Worm (Caenorhabditis elegans): ENCODE results near the gene srd-65.

The srd-65 gene

ce11 chrIII:2258863-2259262 lies 35.0 kb upstream of the srd-65 start, which contains the start of gene fbxa-43:
fbxa-43 (minus strand) TSS chrIII:2258963.
- TF ChIP-seq ztf-11 (tag; optimal IDR thresholded peaks at IDR 0.05): no peak
- no peak for TF ChIP-seq nhr-28 (tag; optimal IDR thresholded peaks at IDR 0.05)
- TF ChIP-seq blmp-1 (tag; optimal IDR thresholded peaks at IDR 0.05): no peak
- no peak for TF ChIP-seq M03D4.4 (tag; optimal IDR thresholded peaks at IDR 0.05)
- TF ChIP-seq elt-1 (tag; optimal IDR thresholded peaks at IDR 0.05; ENCODE audit: borderline replicate concordance, insufficient read depth): no peak
- no peak for TF ChIP-seq pha-4 (tag; optimal IDR thresholded peaks at IDR 0.05)
- TF ChIP-seq zip-8 (tag; optimal IDR thresholded peaks at IDR 0.05): no peak
- no peak for TF ChIP-seq drap-1 (GFP tag; optimal IDR thresholded peaks at IDR 0.05)

- TF ChIP-seq tbx-8 (GFP tag; optimal IDR thresholded peaks at IDR 0.05) (no peak), ztf-11 (tag; optimal IDR thresholded peaks at IDR 0.05) (no peak), unc-120 (tag; optimal IDR thresholded peaks at IDR 0.05; ENCODE audit: poor library complexity, severe bottlenecking) (no peak), ceh-43 (GFP tag; optimal IDR thresholded peaks at IDR 0.05) (no peak), cnd-1 (tag; optimal IDR thresholded peaks at IDR 0.05) (no peak), lsy-2 (tag; optimal IDR thresholded peaks at IDR 0.05) (no peak), bed-3 (GFP tag; optimal IDR thresholded peaks at IDR 0.05) (no peak)
Measured at ce11 chrIII:2255522-2255921, 31.7 kb upstream of the srd-65 start, which contains the start of gene fbxa-71. fbxa-71 (plus strand) TSS chrIII:2255822.

ce11 chrIII:2253027-2253499 lies 29.2 kb upstream of the srd-65 start, which contains the start of gene fbxa-73:
fbxa-73 (plus strand) TSS chrIII:2253449.
- TF ChIP-seq elt-1 (tag; optimal IDR thresholded peaks at IDR 0.05; ENCODE audit: borderline replicate concordance, insufficient read depth): no peak
- no peak for TF ChIP-seq nhr-28 (tag; optimal IDR thresholded peaks at IDR 0.05)
- no peak for TF ChIP-seq nhr-76 (tag; optimal IDR thresholded peaks at IDR 0.05)
- TF ChIP-seq sem-2 (GFP tag; optimal IDR thresholded peaks at IDR 0.05): no peak
- TF ChIP-seq nhr-237 (tag; optimal IDR thresholded peaks at IDR 0.05): no peak
- TF ChIP-seq blmp-1 (tag; optimal IDR thresholded peaks at IDR 0.05): no peak
- no peak for TF ChIP-seq cnd-1 (tag; optimal IDR thresholded peaks at IDR 0.05)
- TF ChIP-seq lsy-2 (tag; optimal IDR thresholded peaks at IDR 0.05): no peak
- no peak for TF ChIP-seq hlh-1 (tag; optimal IDR thresholded peaks at IDR 0.05)
- TF ChIP-seq ceh-83 (GFP tag; optimal IDR thresholded peaks at IDR 0.05): no peak

ce11 chrIII:2251348-2251747 lies 27.5 kb upstream of the srd-65 start, which contains the start of gene fbxa-7:
fbxa-7 (minus strand) TSS chrIII:2251448.
- TF ChIP-seq nhr-76 (tag; optimal IDR thresholded peaks at IDR 0.05) (no peak), drap-1 (GFP tag; optimal IDR thresholded peaks at IDR 0.05) (no peak), ceh-83 (GFP tag; optimal IDR thresholded peaks at IDR 0.05) (no peak), nhr-12 (tag; optimal IDR thresholded peaks at IDR 0.05) (no peak), ceh-43 (GFP tag; optimal IDR thresholded peaks at IDR 0.05) (no peak), zip-8 (tag; optimal IDR thresholded peaks at IDR 0.05) (no peak), nhr-28 (tag; optimal IDR thresholded peaks at IDR 0.05) (no peak), lin-32 (GFP tag; optimal IDR thresholded peaks at IDR 0.05) (no peak), snpc-4 (tag; optimal IDR thresholded peaks at IDR 0.05) (no peak), lin-13 (tag; optimal IDR thresholded peaks at IDR 0.05) (no peak), hlh-1 (tag; optimal IDR thresholded peaks at IDR 0.05) (no peak), unc-62 (GFP tag; optimal IDR thresholded peaks at IDR 0.05) (no peak), nhr-237 (tag; optimal IDR thresholded peaks at IDR 0.05) (no peak)

- TF ChIP-seq nhr-2 (tag; optimal IDR thresholded peaks at IDR 0.05): no peak
- TF ChIP-seq snpc-4 (tag; optimal IDR thresholded peaks at IDR 0.05): no peak
- TF ChIP-seq M03D4.4 (tag; optimal IDR thresholded peaks at IDR 0.05): no peak
- no peak for TF ChIP-seq drap-1 (GFP tag; optimal IDR thresholded peaks at IDR 0.05)
- TF ChIP-seq cnd-1 (tag; optimal IDR thresholded peaks at IDR 0.05): no peak
- no peak for TF ChIP-seq ceh-39 (tag; optimal IDR thresholded peaks at IDR 0.05)
- no peak for TF ChIP-seq ces-1 (GFP tag; optimal IDR thresholded peaks at IDR 0.05)
- TF ChIP-seq unc-62 (GFP tag; optimal IDR thresholded peaks at IDR 0.05): no peak
- TF ChIP-seq nhr-12 (tag; optimal IDR thresholded peaks at IDR 0.05): no peak
- TF ChIP-seq blmp-1 (tag; optimal IDR thresholded peaks at IDR 0.05): no peak
- TF ChIP-seq sptf-1 (tag; optimal IDR thresholded peaks at IDR 0.05): no peak
- no peak for TF ChIP-seq zip-8 (tag; optimal IDR thresholded peaks at IDR 0.05)
- no peak for TF ChIP-seq lin-13 (tag; optimal IDR thresholded peaks at IDR 0.05)
- no peak for TF ChIP-seq nhr-76 (tag; optimal IDR thresholded peaks at IDR 0.05)
- no peak for TF ChIP-seq elt-3 (tag; optimal IDR thresholded peaks at IDR 0.05)
- TF ChIP-seq ceh-43 (GFP tag; optimal IDR thresholded peaks at IDR 0.05): no peak
Measured at ce11 chrIII:2245727-2246126, 21.9 kb upstream of the srd-65 start, which contains the start of gene srd-67. srd-67 (minus strand) TSS chrIII:2245827.
